Worm (Caenorhabditis elegans) whole organism, L1 larva: ENCODE results near the gene ent-4.

Experiments
- C16A3.4 ChIP-seq: fragments of 150-350 bp; optimal IDR thresholded peaks from 2 replicates; lab custom pipeline; 2014; ENCODE audit warnings: missing biosample characterization, missing genetic modification characterization
- F16B12.6 ChIP-seq: fragments of 150-350 bp; optimal IDR thresholded peaks from 2 replicates; lab custom pipeline; 2014; ENCODE audit warnings: missing biosample characterization, missing genetic modification characterization
- Y116A8C.19 ChIP-seq: sonication (generic microtip); optimal IDR thresholded peaks from 2 replicates; lab custom pipeline; 2016; ENCODE audit warnings: missing compliant biosample characterization, missing genetic modification characterization, borderline replicate concordance
- aha-1 ChIP-seq: fragments of 150-350 bp; optimal IDR thresholded peaks from 2 replicates; lab custom pipeline; 2014; ENCODE audit warnings: missing biosample characterization, missing genetic modification characterization
- alr-1 ChIP-seq: fragments of 200-800 bp; sonication (Bioruptor generic); optimal IDR thresholded peaks from 2 replicates; lab custom pipeline; 2018; ENCODE audit warnings: borderline replicate concordance, mild to moderate bottlenecking, missing genetic modification characterization, missing compliant biosample characterization
- ceh-63 ChIP-seq: fragments of 200-800 bp; sonication (Bioruptor generic); optimal IDR thresholded peaks from 2 replicates; lab custom pipeline; 2018; ENCODE audit warnings: mild to moderate bottlenecking, missing genetic modification characterization, missing compliant biosample characterization
- ceh-8 ChIP-seq: fragments of 200-800 bp; sonication (Bioruptor generic); optimal IDR thresholded peaks from 2 replicates; lab custom pipeline; 2018; ENCODE audit warnings: mild to moderate bottlenecking, missing genetic modification characterization, moderate library complexity, missing compliant biosample characterization
- ceh-82 ChIP-seq, 3 experiments: fragments of 150-350 bp in 1 of 3; sonication (generic microtip) in 2 of 3; optimal IDR thresholded peaks; 2 replicates each; lab custom pipeline; 2014 to 2017; ENCODE audit warnings: missing biosample characterization in 3 of 3, missing genetic modification characterization in 3 of 3
- ceh-88 ChIP-seq: fragments of 200-800 bp; sonication (Bioruptor generic); IDR thresholded peaks from 2 replicates; pipeline ENCODE4 v1.3.6; 2022; ENCODE audit warnings: missing genetic modification characterization, missing compliant biosample characterization
- dpl-1 ChIP-seq, 3 experiments: fragments of 150-350 bp in 2 of 3; sonication (generic microtip) in 1 of 3; optimal IDR thresholded peaks; 2 replicates each; lab custom pipeline; 2014 to 2017; ENCODE audit warnings: missing biosample characterization in 3 of 3, missing genetic modification characterization in 3 of 3, missing genetic modification reagents in 3 of 3
- efl-1 ChIP-seq, 4 experiments: fragments of 150-350 bp; optimal IDR thresholded peaks in 3 of 4; peaks in 1 of 4; 1 replicate in 1 of 4; 2 replicates in 3 of 4; lab custom pipeline; 2014; ENCODE audit warnings: missing biosample characterization in 2 of 4, missing genetic modification characterization in 2 of 4, missing genetic modification reagents in 2 of 4
- efl-3 ChIP-seq: fragments of 200-800 bp; sonication (Bioruptor generic); optimal IDR thresholded peaks from 2 replicates; lab custom pipeline; 2018; ENCODE audit warnings: mild to moderate bottlenecking, missing genetic modification characterization, missing compliant biosample characterization
- egl-13 ChIP-seq: sonication (generic microtip); optimal IDR thresholded peaks from 2 replicates; lab custom pipeline; 2016; ENCODE audit warnings: missing genotype, missing genetic modification reagents, missing genetic modification characterization, missing compliant biosample characterization
- elt-2 ChIP-seq: sonication (generic microtip); optimal IDR thresholded peaks from 2 replicates; lab custom pipeline; 2016; ENCODE audit warnings: missing genetic modification characterization, mild to moderate bottlenecking, inconsistent platforms, missing compliant biosample characterization, missing genetic modification reagents
- grh-1 ChIP-seq: fragments of 200-800 bp; sonication (Bioruptor generic); IDR thresholded peaks from 2 replicates; pipeline ENCODE4 v1.3.6; 2022; ENCODE audit warnings: missing genetic modification reagents, missing genetic modification characterization, missing compliant biosample characterization
- hlh-17 ChIP-seq: fragments of 200-800 bp; sonication (Bioruptor generic); optimal IDR thresholded peaks from 2 replicates; lab custom pipeline; 2018; ENCODE audit warnings: missing genetic modification characterization, mild to moderate bottlenecking, missing compliant biosample characterization, moderate library complexity, borderline replicate concordance
- jun-1 ChIP-seq: fragments of 150-350 bp; optimal IDR thresholded peaks from 2 replicates; lab custom pipeline; 2014; ENCODE audit warnings: missing biosample characterization, missing genetic modification reagents, missing genetic modification characterization
- lin-14 ChIP-seq: fragments of 200-800 bp; sonication (Bioruptor generic); optimal IDR thresholded peaks from 2 replicates; lab custom pipeline; 2018; ENCODE audit warnings: mild to moderate bottlenecking, missing genetic modification characterization, moderate library complexity, missing compliant biosample characterization
- lin-15B ChIP-seq: fragments of 150-350 bp; sonication (generic microtip); optimal IDR thresholded peaks from 3 replicates; lab custom pipeline; 2014; ENCODE audit warnings: missing biosample characterization, missing genetic modification characterization
- lin-35 ChIP-seq, 2 experiments: fragments of 150-350 bp; optimal IDR thresholded peaks; 2 replicates each; lab custom pipeline; 2014; ENCODE audit warnings: missing biosample characterization in 2 of 2, missing genetic modification characterization in 2 of 2, missing genetic modification reagents in 2 of 2
- lir-3 ChIP-seq: sonication (generic microtip); optimal IDR thresholded peaks from 2 replicates; lab custom pipeline; 2016; ENCODE audit warnings: mild to moderate bottlenecking, missing genetic modification characterization, moderate library complexity, missing compliant biosample characterization; ENCODE audit not compliant: poor library complexity
- mab-9 ChIP-seq: fragments of 200-800 bp; sonication (Bioruptor generic); IDR thresholded peaks from 2 replicates; pipeline ENCODE4 v1.3.6; 2022; ENCODE audit warnings: missing genetic modification reagents, missing genetic modification characterization, missing compliant biosample characterization
- mef-2 ChIP-seq: fragments of 150-350 bp; optimal IDR thresholded peaks from 2 replicates; lab custom pipeline; 2014; ENCODE audit warnings: missing biosample characterization, missing genetic modification characterization
- nhr-11 ChIP-seq: fragments of 150-350 bp; optimal IDR thresholded peaks from 2 replicates; lab custom pipeline; 2014; ENCODE audit warnings: missing biosample characterization, missing genetic modification characterization
- nhr-12 ChIP-seq: sonication (generic microtip); optimal IDR thresholded peaks from 2 replicates; lab custom pipeline; 2017; ENCODE audit warnings: missing biosample characterization, missing genetic modification characterization
- nhr-19 ChIP-seq: fragments of 200-800 bp; sonication (Bioruptor generic); conservative IDR thresholded peaks from 2 replicates; pipeline ENCODE4 v1.3.6; 2022; ENCODE audit warnings: missing genetic modification characterization, missing compliant biosample characterization
- nhr-237 ChIP-seq: fragments of 150-350 bp; optimal IDR thresholded peaks from 2 replicates; lab custom pipeline; 2014; ENCODE audit warnings: missing biosample characterization, missing genetic modification characterization
- nhr-47 ChIP-seq: sonication (generic microtip); optimal IDR thresholded peaks from 2 replicates; lab custom pipeline; 2016; ENCODE audit warnings: mild to moderate bottlenecking, missing genetic modification characterization, moderate library complexity, missing compliant biosample characterization
- nhr-76 ChIP-seq: sonication (generic microtip); optimal IDR thresholded peaks from 2 replicates; lab custom pipeline; 2017; ENCODE audit warnings: missing biosample characterization, missing genetic modification characterization
- nhr-77 ChIP-seq: fragments of 150-350 bp; optimal IDR thresholded peaks from 2 replicates; lab custom pipeline; 2014; ENCODE audit warnings: missing biosample characterization, missing genetic modification characterization
- nhr-84 ChIP-seq: sonication (generic microtip); optimal IDR thresholded peaks from 2 replicates; lab custom pipeline; 2017; ENCODE audit warnings: missing biosample characterization, missing genetic modification characterization
- nhr-90 ChIP-seq: sonication (generic microtip); optimal IDR thresholded peaks from 2 replicates; lab custom pipeline; 2016; ENCODE audit warnings: mild to moderate bottlenecking, missing genetic modification characterization, missing compliant biosample characterization; ENCODE audit not compliant: poor library complexity
- pag-3 ChIP-seq: sonication (generic microtip); optimal IDR thresholded peaks from 2 replicates; lab custom pipeline; 2017; ENCODE audit warnings: missing genetic modification characterization, mild to moderate bottlenecking, missing compliant biosample characterization, antibody characterized with exemption, borderline replicate concordance; ENCODE audit not compliant: insufficient read depth
- pax-3 ChIP-seq: fragments of 200-800 bp; sonication (Bioruptor generic); optimal IDR thresholded peaks from 2 replicates; lab custom pipeline; 2018; ENCODE audit warnings: mild to moderate bottlenecking, missing genetic modification characterization, moderate library complexity, missing compliant biosample characterization
- skn-1 ChIP-seq: fragments of 150-350 bp; optimal IDR thresholded peaks from 2 replicates; lab custom pipeline; 2014; ENCODE audit warnings: missing biosample characterization, missing genetic modification characterization
- sox-4 ChIP-seq: sonication (generic microtip); optimal IDR thresholded peaks from 2 replicates; lab custom pipeline; 2016; ENCODE audit warnings: missing genetic modification characterization, missing compliant biosample characterization
- sptf-1 ChIP-seq: fragments of 150-350 bp; optimal IDR thresholded peaks from 2 replicates; lab custom pipeline; 2014; ENCODE audit warnings: missing biosample characterization, missing genetic modification characterization
- swsn-7 ChIP-seq: sonication (generic microtip); optimal IDR thresholded peaks from 2 replicates; lab custom pipeline; 2016; ENCODE audit warnings: missing genetic modification characterization, missing compliant biosample characterization
- unc-130 ChIP-seq: fragments of 150-350 bp; optimal IDR thresholded peaks from 2 replicates; lab custom pipeline; 2017; ENCODE audit warnings: missing biosample characterization, missing genetic modification characterization, inconsistent platforms
- unc-30 ChIP-seq: sonication (generic microtip); optimal IDR thresholded peaks from 2 replicates; lab custom pipeline; 2017; ENCODE audit warnings: missing biosample characterization, missing genetic modification characterization
- unc-62 ChIP-seq: fragments of 150-350 bp; optimal IDR thresholded peaks from 2 replicates; lab custom pipeline; 2014; ENCODE audit warnings: missing biosample characterization, missing genetic modification reagents, missing genetic modification characterization
- zag-1 ChIP-seq: fragments of 150-350 bp; optimal IDR thresholded peaks from 2 replicates; lab custom pipeline; 2014; ENCODE audit warnings: missing biosample characterization, missing genetic modification characterization
- zip-4 ChIP-seq: fragments of 200-800 bp; sonication (Bioruptor generic); optimal IDR thresholded peaks from 2 replicates; lab custom pipeline; 2018; ENCODE audit warnings: mild to moderate bottlenecking, missing genetic modification characterization, moderate library complexity, missing compliant biosample characterization

ent-4 gene

DNA sequence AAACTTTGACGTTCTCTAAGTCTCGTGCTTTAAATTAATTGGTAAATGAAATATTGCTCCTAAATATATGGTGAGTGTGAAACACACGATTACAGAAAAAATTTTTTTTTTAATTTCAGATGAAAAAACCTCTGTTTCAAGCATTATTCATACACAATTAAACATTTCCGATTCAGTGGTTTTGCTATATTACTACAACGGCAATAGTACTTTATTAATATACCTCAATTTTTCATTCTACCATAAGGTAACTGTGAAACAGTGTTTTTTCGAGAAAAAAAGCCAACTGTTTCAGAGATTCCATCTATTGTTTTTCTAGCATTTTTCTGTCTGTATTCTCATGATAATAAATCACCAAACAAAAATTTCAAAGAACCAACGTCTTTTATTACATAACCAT, 25.9 kb upstream of the ent-4 start:
- TF ChIP-seq ceh-88 (GFP tag; lab: Robert Waterston, UW) (no peak), nhr-77 (no peak), nhr-19 (GFP tag; lab: Robert Waterston, UW) (no peak), pag-3 (tag; lab: Kevin White, UChicago) (no peak), unc-30 (tag; lab: Kevin White, UChicago) (no peak), alr-1 (tag; lab: Kevin White, UChicago) (no peak), sptf-1 (tag; lab: Kevin White, UChicago) (no peak), skn-1 (no peak), ceh-82 (tag; optimal IDR thresholded peaks at IDR 0.05; lab: Kevin White, UChicago) (no peak), ceh-8 (GFP tag; lab: Kevin White, UChicago) (no peak), dpl-1 (GFP tag; optimal IDR thresholded peaks at IDR 0.05; lab: Kevin White, UChicago) (no peak), unc-130 (tag; lab: Kevin White, UChicago) (no peak), Y116A8C.19 (no peak), nhr-12 (no peak)

DNA sequence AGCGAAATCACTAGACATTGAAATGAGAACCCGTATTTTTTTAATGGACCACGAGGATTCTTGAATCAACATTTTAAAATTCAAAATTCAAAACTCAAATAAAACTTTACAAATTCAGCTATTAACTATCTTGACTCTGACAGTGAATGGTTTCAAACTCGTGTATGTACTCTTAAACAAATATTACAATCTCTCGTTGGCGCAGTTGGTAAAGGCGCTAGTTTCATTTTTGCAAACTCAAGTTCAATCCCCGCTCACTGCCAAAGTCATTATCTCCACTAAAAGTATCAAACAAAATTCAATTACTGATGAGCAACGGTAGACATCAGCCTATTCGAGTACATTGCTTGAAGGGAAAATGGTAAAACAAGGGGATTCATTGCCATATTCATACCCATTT, 25.3 kb upstream of the ent-4 start:
- TF ChIP-seq nhr-90 (tag; lab: Kevin White, UChicago) (peak; percentile 3), efl-1 (optimal IDR thresholded peaks at IDR 0.05; lab: Kevin White, UChicago) (no peak), efl-1 (GFP tag; optimal IDR thresholded peaks at IDR 0.05 in 1 of 2; lab: Kevin White, UChicago) (peak in 1 of 2 experiments; percentile 10), nhr-19 (GFP tag; lab: Robert Waterston, UW) (no peak), C16A3.4 (tag; lab: Kevin White, UChicago) (no peak), lin-35 (GFP tag; optimal IDR thresholded peaks at IDR 0.05; lab: Kevin White, UChicago) (peak in 1 of 2 experiments; percentile 12)

DNA sequence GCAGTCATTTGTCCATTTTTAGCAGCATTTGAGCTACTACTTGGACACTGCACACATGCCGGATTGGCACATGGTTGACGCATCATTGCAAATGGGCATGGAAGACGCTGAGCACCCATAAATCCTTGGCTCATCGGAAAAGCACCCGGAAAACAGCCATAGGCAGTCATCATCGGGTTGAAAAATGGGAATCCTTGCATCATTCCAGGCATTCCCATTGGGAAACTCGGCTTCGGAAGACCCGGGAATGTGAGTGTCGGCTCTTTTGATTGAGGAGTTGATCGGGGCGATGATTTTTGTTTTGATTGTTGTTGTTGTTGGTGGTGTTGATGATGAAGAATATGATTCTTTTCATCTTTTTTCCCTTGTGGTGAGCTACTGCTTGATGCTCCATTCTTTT, 24.0 kb upstream of the ent-4 start:
- peak; percentile 53; the same call in 1 of the 2 replicates for TF ChIP-seq mab-9 (GFP tag; lab: Robert Waterston, UW)
- no peak for TF ChIP-seq nhr-76 (tag; lab: Kevin White, UChicago)
- TF ChIP-seq lin-14: peak; percentile 2
- TF ChIP-seq, all 84 proteins: peak for 2

DNA sequence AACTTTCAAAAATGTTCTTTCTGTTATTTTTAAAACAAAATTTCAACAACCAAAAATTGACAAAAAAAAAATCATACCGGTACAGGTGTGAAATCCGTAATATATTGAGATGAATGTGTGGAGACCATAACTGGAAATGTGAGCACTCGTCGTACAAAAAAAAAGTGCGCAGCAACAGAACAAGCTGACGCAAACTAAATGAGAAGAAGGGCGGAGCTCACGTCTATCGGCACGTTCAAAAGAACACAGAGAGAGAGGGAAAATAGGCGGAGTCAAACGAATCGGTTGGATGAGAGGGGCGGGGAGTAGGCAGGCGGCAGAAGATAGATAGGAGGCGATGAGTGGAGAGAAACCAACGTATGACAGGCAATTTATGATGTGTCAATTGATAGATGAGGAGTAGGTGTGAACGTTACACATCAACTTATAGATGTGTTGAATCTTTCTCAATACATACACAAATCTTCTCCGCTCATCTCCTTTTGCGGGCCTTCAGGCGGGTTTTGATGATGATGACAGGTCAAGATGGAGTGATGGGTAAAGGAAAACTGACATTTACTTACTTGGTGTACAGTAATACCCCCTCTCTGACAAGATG, 22.8 kb upstream of the ent-4 start, which contains the start of gene tlp-1:
Gene tlp-1, minus strand, starts transcription at position 255 of the 598 bp plus-strand sequence.
- TF ChIP-seq mef-2 (tag; lab: Kevin White, UChicago) (no peak), F16B12.6 (tag; lab: Kevin White, UChicago) (no peak), unc-62 (GFP tag; lab: Kevin White, UChicago) (peak; percentile 52), elt-2 (tag; lab: Kevin White, UChicago) (peak; percentile 13), nhr-47 (tag; lab: Kevin White, UChicago) (peak; percentile 18), lir-3 (tag; lab: Kevin White, UChicago) (no peak), nhr-19 (GFP tag; lab: Robert Waterston, UW) (peak; percentile 39; the same call in 1 of the 2 replicates), sox-4 (tag; lab: Kevin White, UChicago) (no peak), zip-4 (GFP tag; lab: Kevin White, UChicago) (no peak), pax-3 (tag; lab: Kevin White, UChicago) (no peak), lin-15B (tag; lab: Kevin White, UChicago) (no peak), zag-1 (tag; lab: Kevin White, UChicago) (no peak), nhr-12 (no peak), ceh-82 (tag; optimal IDR thresholded peaks at IDR 0.05; lab: Kevin White, UChicago) (peak in 1 of 3 experiments; percentile 24), nhr-237 (tag; lab: Kevin White, UChicago) (no peak), nhr-84 (tag; lab: Kevin White, UChicago) (no peak), alr-1 (tag; lab: Kevin White, UChicago) (no peak), ceh-63 (GFP tag; lab: Kevin White, UChicago) (no peak), hlh-17 (GFP tag; lab: Kevin White, UChicago) (no peak), efl-3 (GFP tag; lab: Kevin White, UChicago) (peak; percentile 13), nhr-11 (tag; lab: Kevin White, UChicago) (no peak), aha-1 (tag; lab: Kevin White, UChicago) (no peak), egl-13 (no peak), jun-1 (tag; lab: Kevin White, UChicago) (no peak), unc-30 (tag; lab: Kevin White, UChicago) (no peak), efl-1 (optimal IDR thresholded peaks at IDR 0.05; lab: Kevin White, UChicago) (peak in 1 of 2 experiments; percentile 7), efl-1 (GFP tag; optimal IDR thresholded peaks at IDR 0.05 in 1 of 2; lab: Kevin White, UChicago) (peak in 1 of 2 experiments; percentile 28), grh-1 (peak; percentile 61), nhr-76 (tag; lab: Kevin White, UChicago) (no peak), swsn-7 (tag; lab: Kevin White, UChicago) (peak; percentile 12), dpl-1 (GFP tag; optimal IDR thresholded peaks at IDR 0.05; lab: Kevin White, UChicago) (peak in 1 of 3 experiments; percentile 25), Y116A8C.19 (no peak)
